Fruit fly (Drosophila melanogaster): ENCODE data around the gene CG31517.
A peak's percentile ranks its signal among the peaks of the same experiment; 100 is the strongest.

- no peak for TF ChIP-seq EcR (GFP tag; optimal IDR thresholded peaks at IDR 0.05)
- TF ChIP-seq CG8478 (optimal IDR thresholded peaks at IDR 0.05), result peak; percentile 7
These were observed 26.6 kb downstream of the CG31517 start for dm6 chr3R:13974741-13975245.
